Fruit fly (Drosophila melanogaster) whole organism, prepupa: ENCODE results near the gene CG44836.

Experiments
- CG10669 ChIP-seq: fragments of 200-800 bp; sonication (Bioruptor generic); optimal IDR thresholded peaks from 3 replicates; lab custom pipeline; 2018; ENCODE audit warnings: missing biosample characterization, mild to moderate bottlenecking, missing genetic modification characterization, moderate library complexity
- CG11294 ChIP-seq: fragments of 200-800 bp; sonication (Bioruptor generic); IDR thresholded peaks from 2 replicates; pipeline ENCODE4 v1.3.6; 2022; ENCODE audit warnings: missing biosample characterization, missing genetic modification characterization
- CG11762 ChIP-seq: fragments of 200-800 bp; sonication (Bioruptor generic); optimal IDR thresholded peaks from 3 replicates; lab custom pipeline; 2016; ENCODE audit warnings: missing biosample characterization, missing genetic modification characterization; ENCODE audit not compliant: insufficient read depth
- CG16779 ChIP-seq: fragments of 200-800 bp; sonication (Bioruptor generic); optimal IDR thresholded peaks from 3 replicates; lab custom pipeline; 2017; ENCODE audit warnings: missing biosample characterization, mild to moderate bottlenecking, missing genetic modification characterization
- CG4318 ChIP-seq: fragments of 200-800 bp; sonication (Bioruptor generic); optimal IDR thresholded peaks from 3 replicates; lab custom pipeline; 2017; ENCODE audit warnings: missing biosample characterization, mild to moderate bottlenecking, missing genetic modification characterization
- CG7368 ChIP-seq: fragments of 200-800 bp; sonication (Bioruptor generic); optimal IDR thresholded peaks from 3 replicates; lab custom pipeline; 2016; ENCODE audit warnings: missing biosample characterization, missing genetic modification characterization
- Eip78C ChIP-seq: fragments of 200-800 bp; sonication (Bioruptor generic); peaks from one replicate; lab custom pipeline; 2016; ENCODE audit warnings: missing biosample characterization, missing genetic modification characterization
- Eip93F ChIP-seq: fragments of 200-800 bp; sonication (Bioruptor generic); optimal IDR thresholded peaks from 2 replicates; lab custom pipeline; 2016; ENCODE audit warnings: missing biosample characterization, mild to moderate bottlenecking, missing genetic modification characterization
- Gug ChIP-seq: fragments of 200-800 bp; sonication (Bioruptor generic); IDR thresholded peaks from 2 replicates; pipeline ENCODE4 v1.3.6; 2022; ENCODE audit warnings: missing biosample characterization, missing genetic modification characterization
- Hr39 ChIP-seq: fragments of 200-800 bp; sonication (Bioruptor generic); optimal IDR thresholded peaks from 2 replicates; lab custom pipeline; 2016; ENCODE audit warnings: missing biosample characterization, missing genetic modification characterization
- Lpt ChIP-seq: fragments of 200-800 bp; sonication (Bioruptor generic); optimal IDR thresholded peaks from 3 replicates; lab custom pipeline; 2016; ENCODE audit warnings: missing biosample characterization, missing genetic modification characterization
- eg ChIP-seq: fragments of 200-800 bp; sonication (Bioruptor generic); IDR thresholded peaks from 3 replicates; pipeline ENCODE4 v1.3.6; 2022; ENCODE audit warnings: missing biosample characterization, missing genetic modification characterization
- lz ChIP-seq: fragments of 200-800 bp; sonication (Bioruptor generic); optimal IDR thresholded peaks from 3 replicates; lab custom pipeline; 2016; ENCODE audit warnings: missing biosample characterization, missing genetic modification characterization

DNA sequence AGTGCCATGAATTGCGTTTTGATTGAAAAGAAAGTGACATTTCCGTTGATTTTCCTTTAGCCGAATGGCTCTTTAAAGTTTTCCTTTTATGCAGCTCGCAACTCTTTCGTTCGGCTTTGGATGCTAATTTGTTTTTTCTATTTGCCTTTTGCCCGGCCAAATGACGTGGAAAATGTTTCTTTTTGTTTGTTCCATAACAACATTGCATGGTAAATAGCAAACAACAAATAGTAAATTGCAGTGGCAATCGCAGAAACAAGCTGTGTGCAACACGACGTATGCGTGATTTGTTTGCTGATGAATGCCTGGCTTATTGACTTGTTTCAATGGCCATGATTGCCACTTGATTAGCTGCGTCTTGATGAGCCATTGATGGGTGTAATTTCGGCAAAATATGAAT, 29.4 kb upstream of the CG44836 start:
- TF ChIP-seq Hr39 (GFP tag; lab: Kevin White, UChicago) (no peak), CG10669 (no peak), CG4318 (no peak), CG11762 (GFP tag; lab: Kevin White, UChicago) (no peak), Eip93F (GFP tag; lab: Kevin White, UChicago) (no peak), Lpt (GFP tag; lab: Kevin White, UChicago) (no peak), CG11294 (GFP tag; lab: Robert Waterston, UW) (no peak), CG16779 (tag; lab: Kevin White, UChicago) (no peak), Eip78C (GFP tag; lab: Kevin White, UChicago) (no peak), CG7368 (GFP tag; lab: Kevin White, UChicago) (no peak), lz (no peak), Gug (GFP tag; lab: Robert Waterston, UW) (no peak), eg (GFP tag; lab: Robert Waterston, UW) (no peak)
